Worm (Caenorhabditis elegans): ENCODE results near the gene ugt-15.

- no peak for TF ChIP-seq flt-1 (GFP tag; IDR thresholded peaks at IDR 0.05)
- TF ChIP-seq ztf-23 (GFP tag; IDR thresholded peaks at IDR 0.05): no peak
These were observed 30.3 kb upstream of the ugt-15 start for ce11 chrV:12796908-12797490.

Data from whole organism, midembryonic.